Worm (Caenorhabditis elegans): Measurements from ENCODE around the gene gldi-7.

The gldi-7 gene

DNA sequence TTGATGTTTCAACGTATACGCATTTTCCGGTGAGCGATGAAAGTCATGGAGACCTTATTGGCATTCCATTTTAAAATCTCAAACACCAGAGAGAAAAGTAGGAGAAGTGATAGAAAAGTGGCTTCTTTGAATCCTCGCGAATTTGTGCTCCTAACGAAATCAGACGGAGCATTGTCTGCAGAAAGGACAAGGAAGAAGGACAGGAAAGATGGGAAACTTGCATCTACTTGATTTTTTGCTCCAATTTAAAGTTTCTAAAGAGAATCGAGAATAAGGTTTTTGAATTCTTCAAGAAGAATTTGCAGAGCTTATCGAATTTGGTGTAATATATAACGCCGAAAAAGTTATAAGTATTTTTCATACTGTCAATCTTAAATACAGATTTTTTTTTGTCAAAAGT, 20.1 kb upstream of the gldi-7 start:
- TF ChIP-seq ceh-34 (tag; optimal IDR thresholded peaks at IDR 0.05) (no peak), unc-55 (GFP tag; optimal IDR thresholded peaks at IDR 0.05) (no peak), ceh-2 (tag; optimal IDR thresholded peaks at IDR 0.05) (no peak), unc-42 (tag; optimal IDR thresholded peaks at IDR 0.05) (peak; percentile 81)

DNA sequence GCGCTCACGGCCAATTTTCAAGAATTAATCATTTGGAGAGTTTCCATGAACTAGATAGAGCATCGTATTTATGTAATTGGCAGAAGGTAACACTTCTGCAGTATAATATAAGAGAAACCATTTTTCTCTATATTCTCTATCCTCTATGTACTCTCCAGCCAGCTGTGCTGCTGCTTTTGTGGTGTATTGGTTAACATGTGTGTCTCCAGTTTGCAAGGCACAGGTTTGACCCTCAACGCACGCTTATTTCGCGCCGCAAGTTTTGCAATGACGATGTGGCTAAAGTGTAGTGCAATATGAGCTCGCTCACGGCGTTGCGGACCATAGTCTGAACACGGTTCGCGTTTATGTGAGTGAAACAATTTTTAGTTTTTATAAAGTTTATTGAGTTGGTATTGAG, 16.0 kb upstream of the gldi-7 start:
- TF ChIP-seq mec-3 (tag; optimal IDR thresholded peaks at IDR 0.05; ENCODE audit: borderline replicate concordance) (no peak), ceh-48 (tag; optimal IDR thresholded peaks at IDR 0.05) (peak; percentile 82), ceh-6 (GFP tag; optimal IDR thresholded peaks at IDR 0.05) (peak; percentile 87), Y22D7AL.16 (tag; optimal IDR thresholded peaks at IDR 0.05) (peak; percentile 59), nhr-11 (tag; optimal IDR thresholded peaks at IDR 0.05) (no peak), dve-1 (tag; optimal IDR thresholded peaks at IDR 0.05) (peak; percentile 89), ztf-16 (tag; optimal IDR thresholded peaks at IDR 0.05) (peak; percentile 75), C08G9.2 (tag; optimal IDR thresholded peaks at IDR 0.05) (peak; percentile 63), ceh-18 (tag; optimal IDR thresholded peaks at IDR 0.05) (peak; percentile 56), ceh-34 (tag; optimal IDR thresholded peaks at IDR 0.05) (peak; percentile 90), pqm-1 (tag; optimal IDR thresholded peaks at IDR 0.05) (peak; percentile 49), npax-4 (tag; optimal IDR thresholded peaks at IDR 0.05) (peak; percentile 55), ceh-22 (tag; optimal IDR thresholded peaks at IDR 0.05) (no peak), tbx-7 (tag; optimal IDR thresholded peaks at IDR 0.05) (peak; percentile 70), tbx-2 (tag; optimal IDR thresholded peaks at IDR 0.05) (peak; percentile 88), ceh-19 (GFP tag; optimal IDR thresholded peaks at IDR 0.05) (peak; percentile 81), ets-4 (tag; optimal IDR thresholded peaks at IDR 0.05) (peak; percentile 71), ref-2 (tag; optimal IDR thresholded peaks at IDR 0.05) (no peak), unc-86 (tag; optimal IDR thresholded peaks at IDR 0.05) (peak; percentile 80), ahr-1 (tag; optimal IDR thresholded peaks at IDR 0.05) (peak; percentile 75), lim-6 (tag; optimal IDR thresholded peaks at IDR 0.05) (no peak), ttx-3 (tag; optimal IDR thresholded peaks at IDR 0.05) (peak; percentile 84), hlh-30 (tag; optimal IDR thresholded peaks at IDR 0.05; ENCODE audit: insufficient read depth) (peak; percentile 11), nfya-1 (tag; optimal IDR thresholded peaks at IDR 0.05) (peak; percentile 51), hlh-6 (tag; optimal IDR thresholded peaks at IDR 0.05) (peak; percentile 85), unc-55 (GFP tag; optimal IDR thresholded peaks at IDR 0.05) (no peak), elt-2 (tag; optimal IDR thresholded peaks at IDR 0.05) (peak; percentile 92), K09A11.1 (tag; optimal IDR thresholded peaks at IDR 0.05; ENCODE audit: insufficient read depth) (peak; percentile 54), sdc-2 (tag; optimal IDR thresholded peaks at IDR 0.05) (peak; percentile 63), unc-42 (tag; optimal IDR thresholded peaks at IDR 0.05) (peak; percentile 6), zip-5 (tag; optimal IDR thresholded peaks at IDR 0.05) (peak; percentile 33), nhr-232 (tag; optimal IDR thresholded peaks at IDR 0.05) (peak; percentile 65), sox-2 (GFP tag; IDR thresholded peaks at IDR 0.05) (peak; percentile 74), pha-4 (tag; optimal IDR thresholded peaks at IDR 0.05) (no peak), rnt-1 (tag; optimal IDR thresholded peaks at IDR 0.05) (peak; percentile 79), dmd-4 (tag; optimal IDR thresholded peaks at IDR 0.05; ENCODE audit: borderline replicate concordance) (peak; percentile 56), hlh-8 (tag; optimal IDR thresholded peaks at IDR 0.05) (peak; percentile 91), T23F11.4 (GFP tag; optimal IDR thresholded peaks at IDR 0.05) (peak; percentile 61), sox-4 (tag; optimal IDR thresholded peaks at IDR 0.05) (peak; percentile 84), C38D4.7 (GFP tag; optimal IDR thresholded peaks at IDR 0.05) (peak; percentile 78), ceh-14 (tag; optimal IDR thresholded peaks at IDR 0.05) (peak; percentile 59), ceh-31 (tag; optimal IDR thresholded peaks at IDR 0.05) (peak; percentile 66), ama-1 (optimal IDR thresholded peaks at IDR 0.05) (no peak), pha-2 (tag; optimal IDR thresholded peaks at IDR 0.05) (peak; percentile 89), ceh-45 (GFP tag; IDR thresholded peaks at IDR 0.05) (peak; percentile 76; the same call in 1 of the 2 replicates), ceh-2 (tag; optimal IDR thresholded peaks at IDR 0.05) (peak; percentile 74), pat-9 (tag; optimal IDR thresholded peaks at IDR 0.05) (peak; percentile 83), fkh-6 (tag; optimal IDR thresholded peaks at IDR 0.05) (peak; percentile 78), odd-2 (tag; optimal IDR thresholded peaks at IDR 0.05) (peak; percentile 23), gmeb-2 (tag; optimal IDR thresholded peaks at IDR 0.05) (peak; percentile 86), hlh-15 (tag; optimal IDR thresholded peaks at IDR 0.05) (peak; percentile 61)
